Worm (Caenorhabditis elegans) whole organism, dauer: ENCODE measurements around the gene C48D1.1.

Experiments used
- unc-62 ChIP-seq: sonication (generic microtip); optimal IDR thresholded peaks from 2 replicates; lab custom pipeline; 2017; ENCODE audit warnings: missing biosample characterization, missing genetic modification reagents, missing genetic modification characterization

Gene C48D1.1

DNA sequence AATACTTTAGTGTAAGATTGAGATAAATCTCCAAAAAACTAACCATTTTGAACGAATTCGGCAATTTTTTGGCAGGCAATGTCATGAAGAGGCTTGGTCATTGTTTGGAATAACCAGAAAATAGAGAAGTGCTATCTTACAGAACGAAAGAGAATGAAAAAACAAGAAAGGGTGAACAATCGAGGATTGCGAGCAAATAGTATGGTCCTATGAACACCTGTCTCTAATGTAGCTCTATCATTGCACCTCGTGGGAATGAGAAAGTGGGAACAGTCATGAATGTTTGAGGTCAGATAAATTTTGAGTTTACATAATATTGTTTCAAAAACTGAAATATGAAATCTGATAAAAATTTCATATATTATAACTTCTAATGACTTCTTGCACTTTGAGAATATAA is at the start of gene C48D1.1:
TSS of gene C48D1.1 (minus strand) at position 101 of the 400 bp plus-strand sequence.
- no peak for TF ChIP-seq unc-62 (GFP tag; lab: Kevin White, UChicago)

DNA sequence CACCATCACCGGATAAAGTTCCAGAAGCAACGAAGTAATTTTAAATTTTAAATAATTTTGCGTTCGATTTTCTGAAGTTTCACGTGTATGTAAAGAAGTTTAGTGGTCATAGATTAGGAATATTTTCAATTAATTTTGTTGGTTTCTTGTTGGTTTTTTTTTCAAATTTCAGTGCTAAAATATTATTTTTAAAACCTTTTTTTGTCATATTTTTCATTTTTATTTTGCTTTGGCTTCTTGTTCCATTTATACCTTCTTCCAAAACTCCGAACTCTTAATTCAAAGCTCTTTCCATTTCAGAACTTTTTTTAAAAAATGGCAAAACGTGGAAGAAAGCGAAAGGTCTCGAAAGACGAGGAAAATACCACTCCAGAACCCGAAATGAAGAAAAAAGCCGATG is 49.8 kb upstream of the C48D1.1 start, which contains the start of gene JC8.7:
TSS of gene JC8.7 (plus strand) at position 301 of the 400 bp plus-strand sequence.
- TF ChIP-seq unc-62 (GFP tag; lab: Kevin White, UChicago): no peak

DNA sequence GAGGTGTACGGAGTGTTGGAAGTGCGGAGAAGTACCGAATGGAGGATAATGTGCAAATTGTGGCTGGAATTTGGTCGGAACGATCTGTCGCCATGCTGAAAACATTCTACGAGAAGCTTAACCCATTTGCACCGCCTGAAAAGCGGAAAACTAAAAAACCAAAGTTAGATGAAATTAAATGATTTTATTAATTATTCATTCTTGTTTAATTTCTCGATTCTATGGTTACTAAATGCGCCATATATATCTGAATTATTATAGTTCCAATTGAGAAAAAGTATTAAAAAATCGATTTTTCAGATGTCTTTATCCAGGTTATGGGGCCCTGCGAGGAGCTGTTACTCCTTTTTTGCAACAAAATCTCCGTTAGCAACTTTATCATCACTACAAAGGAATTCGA is 46.8 kb upstream of the C48D1.1 start, which contains the start of gene cox-11:
TSS of gene cox-11 (plus strand) at position 301 of the 400 bp plus-strand sequence.
- TF ChIP-seq unc-62 (GFP tag; lab: Kevin White, UChicago): no peak

DNA sequence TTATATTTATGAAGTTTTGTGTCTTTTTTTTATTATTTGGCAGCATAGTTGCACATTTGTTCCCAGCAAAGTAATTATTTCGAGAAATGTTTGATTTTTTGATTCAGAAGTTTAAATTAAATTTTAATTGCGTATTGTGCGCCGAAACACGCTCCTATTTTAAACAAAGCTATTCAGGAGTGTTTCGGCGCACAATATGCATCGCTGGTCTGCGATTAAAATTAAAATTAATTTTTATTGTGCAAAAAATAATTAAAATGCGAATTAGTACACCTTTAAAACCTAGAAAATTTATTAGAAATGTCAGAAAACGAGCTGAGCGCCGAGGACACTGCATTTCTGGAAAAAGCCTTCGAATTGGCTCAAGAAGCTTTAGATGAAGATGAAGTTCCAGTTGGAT is 46.2 kb upstream of the C48D1.1 start, which contains the start of gene JC8.4:
TSS of gene JC8.4 (plus strand) at position 301 of the 400 bp plus-strand sequence.
- TF ChIP-seq unc-62 (GFP tag; lab: Kevin White, UChicago): no peak

DNA sequence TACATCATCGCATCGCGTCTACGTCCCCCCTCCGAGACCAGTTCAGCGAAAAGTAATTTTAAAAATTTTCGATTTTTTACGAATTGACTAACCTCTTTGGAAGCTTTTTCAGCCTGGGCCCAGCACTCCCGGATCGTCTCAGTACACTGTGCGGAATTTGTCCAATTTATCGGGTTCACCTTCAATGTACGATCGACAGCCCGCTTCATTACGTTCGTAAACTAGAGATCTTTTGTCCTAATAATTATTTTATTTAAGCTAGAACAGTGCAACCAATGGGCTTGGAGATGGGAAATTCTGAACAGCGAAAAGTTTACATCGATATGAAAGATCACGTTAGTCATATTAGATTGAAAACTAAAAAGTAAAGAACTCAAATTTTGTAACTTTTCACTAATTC is 44.2 kb upstream of the C48D1.1 start:
- TF ChIP-seq unc-62 (GFP tag; lab: Kevin White, UChicago): no peak

DNA sequence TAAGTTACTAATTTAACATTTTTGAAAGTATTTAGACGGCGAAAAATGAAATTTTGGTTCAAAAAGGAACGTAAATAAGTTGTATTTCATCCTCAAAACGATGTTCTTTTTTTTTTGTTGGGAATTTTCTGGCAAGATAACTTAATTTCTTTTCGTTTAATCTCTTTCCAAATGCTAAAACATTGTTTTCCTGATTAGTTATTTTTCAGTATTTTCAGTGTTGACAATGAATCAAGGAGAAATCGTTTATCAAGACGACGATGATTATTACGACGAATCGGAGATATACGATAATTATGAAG is 43.6 kb upstream of the C48D1.1 start, which contains the start of gene lin-54:
TSS of gene lin-54 (plus strand) at position 203 of the 302 bp plus-strand sequence.
- no peak for TF ChIP-seq unc-62 (GFP tag; lab: Kevin White, UChicago)

DNA sequence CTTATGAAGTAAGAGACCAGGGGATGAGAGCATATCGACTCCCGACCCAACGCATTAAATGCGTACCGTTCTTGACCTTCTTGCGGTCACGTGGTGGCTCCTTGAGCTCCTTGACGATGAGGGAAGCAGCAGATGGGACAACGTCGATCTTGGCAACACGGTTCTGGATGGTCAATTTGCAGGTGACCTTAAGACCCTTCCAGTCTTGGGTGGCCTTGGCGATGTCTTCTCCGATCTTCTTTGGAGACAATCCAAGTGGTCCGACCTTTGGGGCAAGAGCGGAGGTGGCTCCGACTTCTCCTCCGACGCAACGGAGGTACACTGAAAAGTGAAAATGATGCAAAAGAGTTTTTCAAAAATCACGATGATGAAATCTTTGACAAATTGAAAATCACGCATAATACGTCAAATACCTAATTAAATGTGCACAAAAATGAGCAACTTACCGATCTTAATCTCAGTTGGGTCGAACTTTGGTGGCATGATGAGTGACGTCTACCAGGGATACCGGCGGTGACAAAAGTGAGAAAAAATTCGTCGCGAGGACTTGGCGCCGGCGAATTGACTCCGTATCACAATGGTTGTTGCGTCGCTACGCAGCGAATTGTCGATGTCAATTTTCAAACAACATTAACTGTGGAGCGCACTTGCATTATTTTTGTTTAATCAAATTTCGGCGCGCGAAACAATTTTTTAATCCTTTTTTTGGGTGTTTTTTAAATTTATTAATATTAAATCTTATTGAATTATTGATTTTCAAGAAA is 43.1 kb upstream of the C48D1.1 start, which contains the start of gene rpl-12:
TSS of gene rpl-12 (minus strand) at position 574 of the 764 bp plus-strand sequence.
- no peak for TF ChIP-seq unc-62 (GFP tag; lab: Kevin White, UChicago)

DNA sequence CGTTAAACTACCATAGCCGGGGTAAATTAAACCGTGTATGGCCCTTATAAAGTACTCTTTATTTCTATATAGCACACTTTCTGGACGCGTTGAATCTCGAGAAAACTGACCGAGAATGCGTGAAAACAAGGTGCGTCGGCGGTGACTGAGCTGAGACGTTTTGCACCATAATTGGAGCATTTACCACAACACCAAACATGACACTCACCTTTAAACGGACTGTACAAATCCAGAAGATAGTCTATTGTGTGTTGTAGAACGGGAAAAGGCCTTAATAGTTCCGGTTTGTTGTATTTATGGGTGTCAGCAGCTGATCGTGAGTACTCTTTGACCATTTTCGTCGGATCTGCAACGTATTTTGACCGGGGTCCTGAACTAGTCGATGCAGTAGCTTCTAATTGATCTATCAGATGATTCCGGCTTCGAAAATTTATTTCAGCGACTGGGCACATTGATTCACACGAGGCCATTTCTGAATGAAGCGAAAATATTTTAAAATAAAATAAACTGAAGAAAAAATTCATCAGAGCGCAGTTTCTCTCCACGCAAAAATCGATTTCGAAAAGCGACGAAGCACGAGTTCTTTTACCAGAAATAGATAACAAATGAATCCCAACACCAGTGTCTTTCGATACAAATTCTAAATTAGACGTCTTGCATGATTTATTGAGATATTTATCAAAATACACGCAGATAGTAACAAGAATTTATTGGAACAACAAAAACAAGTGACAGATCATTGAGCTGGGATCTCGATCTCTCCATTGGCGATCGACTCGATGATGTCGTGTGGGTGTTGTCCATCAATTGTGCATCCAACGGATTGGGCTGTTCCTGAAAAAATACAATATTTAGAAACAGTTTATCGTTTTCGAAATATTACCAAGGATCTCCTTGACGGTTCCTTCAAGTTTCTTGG is 42.0 kb upstream of the C48D1.1 start, which contains the start of gene tag-115:
TSS of gene tag-115 (minus strand) at position 472 of the 919 bp plus-strand sequence.
- no peak for TF ChIP-seq unc-62 (GFP tag; lab: Kevin White, UChicago)

DNA sequence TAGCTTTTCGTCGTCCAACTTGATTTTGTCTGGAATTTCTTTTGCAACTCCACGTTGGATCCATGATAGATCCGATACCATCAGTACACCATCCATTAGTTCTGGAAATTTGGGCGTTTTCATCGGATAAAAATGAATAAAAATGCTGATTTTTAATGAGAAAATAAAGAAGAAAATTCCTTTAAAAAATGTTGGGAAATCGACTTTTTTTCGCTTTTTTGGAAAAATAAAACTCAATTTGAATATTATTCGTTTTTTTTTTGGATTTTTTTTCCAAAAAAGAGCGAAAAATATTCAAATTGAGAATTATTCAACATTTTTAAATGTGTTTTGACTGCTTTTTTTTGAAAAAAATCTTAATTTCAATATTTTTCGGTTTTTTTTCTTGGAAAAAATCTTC is 39.3 kb upstream of the C48D1.1 start, which contains the start of gene pwp-1:
TSS of gene pwp-1 (minus strand) at position 101 of the 400 bp plus-strand sequence.
- TF ChIP-seq unc-62 (GFP tag; lab: Kevin White, UChicago): no peak

DNA sequence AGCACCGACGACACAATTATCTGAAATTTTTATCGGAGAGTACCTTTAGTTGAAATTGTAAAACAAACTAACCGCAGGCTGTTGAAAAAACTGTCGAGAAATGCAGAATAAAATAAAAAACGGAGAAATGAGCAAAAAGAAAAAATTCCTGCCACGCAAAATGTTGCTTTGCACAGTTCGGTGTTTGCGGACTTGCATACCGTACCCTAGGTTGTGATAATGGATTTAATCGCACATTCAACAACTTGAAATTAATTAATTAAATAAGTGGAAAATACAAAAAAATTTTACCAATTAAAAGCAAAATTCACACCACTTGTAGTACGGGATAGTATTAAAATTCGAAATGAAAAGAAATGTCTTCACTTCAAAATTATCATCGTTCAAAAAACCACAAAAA is 34.2 kb upstream of the C48D1.1 start:
- TF ChIP-seq unc-62 (GFP tag; lab: Kevin White, UChicago): no peak

DNA sequence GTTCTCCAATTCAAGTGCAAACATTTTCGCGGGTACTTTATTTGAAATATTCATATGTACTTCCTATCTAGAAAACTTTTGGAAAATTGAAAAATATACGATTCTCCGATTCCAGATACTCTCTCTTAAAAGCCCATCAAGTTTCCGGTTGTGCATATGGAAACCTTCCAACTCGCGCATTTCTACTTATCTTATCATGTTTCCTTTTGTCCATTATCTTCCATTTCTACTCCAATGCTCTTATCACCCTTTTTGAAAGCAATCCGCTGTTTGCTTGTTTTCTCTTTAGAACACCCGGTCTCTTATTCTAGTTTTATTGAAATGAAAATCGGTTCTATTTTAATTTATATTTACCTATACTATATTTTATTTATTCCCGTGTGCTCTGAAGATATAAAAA is 24.5 kb upstream of the C48D1.1 start, which contains the start of gene C48D1.5:
TSS of gene C48D1.5 (plus strand) at position 301 of the 400 bp plus-strand sequence.
- TF ChIP-seq unc-62 (GFP tag; lab: Kevin White, UChicago): no peak

DNA sequence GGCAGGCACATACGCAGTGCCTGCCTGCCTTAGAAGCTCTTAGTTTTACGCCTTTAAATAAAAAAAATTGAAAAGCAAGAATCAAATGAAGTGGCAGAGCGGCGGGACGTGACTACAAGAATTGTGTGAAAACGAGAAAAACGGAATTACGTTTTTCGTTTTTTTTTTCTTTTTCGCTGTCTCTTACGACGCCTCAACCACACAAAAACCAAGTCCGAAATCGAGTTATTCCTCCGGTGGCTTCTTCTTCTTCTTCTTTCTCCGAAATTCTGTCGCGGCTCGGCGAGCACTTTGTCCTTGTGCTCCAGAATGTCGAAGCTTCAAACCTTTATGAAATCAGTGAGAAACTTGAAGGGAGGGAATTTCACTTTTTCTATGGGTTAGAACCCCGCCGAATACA is 23.4 kb upstream of the C48D1.1 start:
- TF ChIP-seq unc-62 (GFP tag; lab: Kevin White, UChicago): no peak

DNA sequence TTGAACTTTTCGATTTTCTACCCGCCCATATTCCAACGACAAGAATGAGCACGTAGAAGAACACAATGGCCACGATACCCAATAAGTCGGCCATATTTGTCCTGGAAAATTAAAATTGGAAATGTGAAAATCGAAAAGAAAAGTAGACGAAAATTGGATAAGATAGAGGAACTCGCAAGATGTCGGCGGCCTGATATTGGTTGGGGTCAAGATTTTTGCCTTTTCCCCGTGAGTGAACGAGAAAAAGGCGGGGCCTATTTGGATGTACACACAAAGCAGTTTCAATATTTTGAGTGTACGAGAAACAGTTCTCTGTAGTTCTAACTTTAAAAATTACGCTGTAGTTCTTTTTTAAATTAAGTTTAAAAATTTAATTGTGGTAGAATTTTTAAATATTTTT is 17.3 kb upstream of the C48D1.1 start, which contains the start of gene cho-1:
TSS of gene cho-1 (minus strand) at position 101 of the 400 bp plus-strand sequence.
- no peak for TF ChIP-seq unc-62 (GFP tag; lab: Kevin White, UChicago)

DNA sequence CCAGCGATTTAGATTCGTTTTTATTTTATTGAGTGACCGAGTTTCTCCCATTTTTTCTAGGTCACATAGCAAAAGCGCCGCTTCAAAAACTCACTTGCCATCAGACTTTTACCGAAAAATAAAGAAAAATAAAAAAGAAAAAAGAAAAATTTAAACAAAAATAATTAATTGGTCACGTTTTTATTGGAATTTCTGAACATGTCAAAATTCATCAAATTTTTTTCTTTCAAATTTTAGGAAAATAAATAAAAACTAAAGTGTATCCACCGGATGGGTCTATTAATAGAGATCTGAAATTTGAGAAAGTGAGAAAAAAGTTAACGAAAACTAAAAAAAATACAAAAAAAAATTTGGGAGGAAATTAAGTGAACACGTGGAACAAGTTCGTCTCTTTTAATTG is 12.4 kb upstream of the C48D1.1 start, which contains the start of gene C48D1.9:
TSS of gene C48D1.9 (minus strand) at position 101 of the 400 bp plus-strand sequence.
- no peak for TF ChIP-seq unc-62 (GFP tag; lab: Kevin White, UChicago)

DNA sequence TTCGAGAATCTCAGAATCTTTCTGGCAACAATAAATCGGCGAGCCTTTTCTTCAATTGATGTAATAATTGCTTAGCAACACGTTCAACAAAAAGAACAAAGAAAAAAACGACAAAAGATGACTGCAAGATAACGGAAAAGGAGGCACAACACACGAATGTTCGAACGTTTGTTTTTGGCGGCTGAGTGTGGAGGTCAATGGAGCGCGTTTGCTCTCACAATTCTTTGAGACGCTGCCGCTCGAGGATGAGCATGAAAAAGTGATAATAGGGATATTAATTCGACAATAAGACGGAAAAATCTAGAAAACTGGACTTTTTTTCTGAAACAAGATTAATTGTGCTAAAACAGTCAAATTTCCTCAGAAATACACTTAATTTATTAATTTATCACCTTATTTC is 8.7 kb upstream of the C48D1.1 start:
- TF ChIP-seq unc-62 (GFP tag; lab: Kevin White, UChicago): no peak
